Fruit fly (Drosophila melanogaster) whole organism, wandering third instar larva: ENCODE data around the gene Mpc1.

Experiments used
- Abd-B ChIP-seq: fragments of >200 bp; optimal IDR thresholded peaks from 2 replicates; lab custom pipeline; 2017; ENCODE audit warnings: missing biosample characterization, missing genetic modification characterization
- CG32264 ChIP-seq: fragments of 200-800 bp; sonication (Bioruptor generic); optimal IDR thresholded peaks from 2 replicates; lab custom pipeline; 2016; ENCODE audit warnings: missing biosample characterization, missing genetic modification characterization
- CG9705 ChIP-seq: fragments of 200-800 bp; sonication (Bioruptor generic); optimal IDR thresholded peaks from 2 replicates; lab custom pipeline; 2018; ENCODE audit warnings: missing biosample characterization, mild to moderate bottlenecking, missing genetic modification characterization
- CrebA ChIP-seq: fragments of 200-800 bp; sonication (Bioruptor generic); optimal IDR thresholded peaks from 2 replicates; lab custom pipeline; 2016; ENCODE audit warnings: missing biosample characterization, mild to moderate bottlenecking, missing genetic modification characterization, borderline replicate concordance
- Dfd ChIP-seq: fragments of >200 bp; optimal IDR thresholded peaks from 2 replicates; lab custom pipeline; 2017; ENCODE audit warnings: missing biosample characterization, missing genetic modification characterization
- Dif ChIP-seq: fragments of 200-275, 200-300 bp; sonication (Bioruptor generic); optimal IDR thresholded peaks from 2 replicates; lab custom pipeline; 2018; ENCODE audit warnings: missing biosample characterization, missing genetic modification characterization; ENCODE audit not compliant: partially characterized antibody
- GATAd ChIP-seq: sonication (Bioruptor generic); optimal IDR thresholded peaks from 2 replicates; lab custom pipeline; 2016; ENCODE audit warnings: missing biosample characterization, missing genetic modification characterization
- HLH106 ChIP-seq: fragments of 200-800 bp; optimal IDR thresholded peaks from 3 replicates; lab custom pipeline; 2019; ENCODE audit warnings: missing biosample characterization, mild to moderate bottlenecking, missing genetic modification characterization, moderate library complexity
- Hnf4 ChIP-seq: fragments of 200-800 bp; sonication (Bioruptor generic); optimal IDR thresholded peaks from 2 replicates; lab custom pipeline; 2016; ENCODE audit warnings: missing biosample characterization, mild to moderate bottlenecking, missing genetic modification characterization
- Hr78 ChIP-seq: fragments of >200 bp; optimal IDR thresholded peaks from 2 replicates; lab custom pipeline; 2017; ENCODE audit warnings: missing biosample characterization, missing genetic modification characterization
- Hr83 ChIP-seq: fragments of 200-300 bp; sonication (Bioruptor generic); optimal IDR thresholded peaks from 2 replicates; lab custom pipeline; 2016; ENCODE audit warnings: missing biosample characterization, mild to moderate bottlenecking, missing genetic modification characterization, moderate library complexity; ENCODE audit not compliant: poor library complexity, severe bottlenecking
- Jra ChIP-seq: sonication (Bioruptor generic); optimal IDR thresholded peaks from 2 replicates; lab custom pipeline; 2016; ENCODE audit warnings: missing biosample characterization, missing genetic modification characterization
- Mio ChIP-seq: sonication (Bioruptor generic); optimal IDR thresholded peaks from 2 replicates; lab custom pipeline; 2016; ENCODE audit warnings: missing biosample characterization, missing genetic modification characterization
- Myc ChIP-seq: fragments of >200 bp; optimal IDR thresholded peaks from 2 replicates; lab custom pipeline; 2017
- N ChIP-seq: fragments of >200 bp; optimal IDR thresholded peaks from 2 replicates; lab custom pipeline; 2018; ENCODE audit warnings: missing biosample characterization, missing external identifiers, missing genetic modification characterization
- OdsH ChIP-seq: fragments of 200-800 bp; sonication (Bioruptor generic); optimal IDR thresholded peaks from 2 replicates; lab custom pipeline; 2016; ENCODE audit warnings: missing biosample characterization, mild to moderate bottlenecking, missing genetic modification characterization
- Rel ChIP-seq, 2 experiments: fragments of 200-800 bp; sonication (Bioruptor generic) in 1 of 2; optimal IDR thresholded peaks; 2 replicates in 1 of 2; 3 replicates in 1 of 2; lab custom pipeline; 2016 to 2019; ENCODE audit warnings: mild to moderate bottlenecking in 2 of 2, missing biosample characterization in 2 of 2, missing genetic modification characterization in 2 of 2, moderate library complexity in 1 of 2
- Sp1 ChIP-seq: fragments of 200-800 bp; sonication (Bioruptor generic); optimal IDR thresholded peaks from 3 replicates; lab custom pipeline; 2019; ENCODE audit warnings: missing biosample characterization, mild to moderate bottlenecking, missing genetic modification characterization, moderate library complexity
- Vsx2 ChIP-seq: fragments of 200-300, 225-300 bp; sonication (Bioruptor generic); optimal IDR thresholded peaks from 2 replicates; lab custom pipeline; 2018; ENCODE audit warnings: missing biosample characterization, missing genetic modification characterization; ENCODE audit not compliant: partially characterized antibody
- br ChIP-seq: fragments of 200-800 bp; sonication (Bioruptor generic); optimal IDR thresholded peaks from 2 replicates; lab custom pipeline; 2016; ENCODE audit warnings: missing biosample characterization, missing genetic modification characterization
- brk ChIP-seq: fragments of 200-800 bp; sonication (Bioruptor generic); optimal IDR thresholded peaks from 2 replicates; lab custom pipeline; 2016; ENCODE audit warnings: missing biosample characterization, mild to moderate bottlenecking, missing genetic modification characterization
- dl ChIP-seq, 2 experiments: fragments of 175-275, 200-275 bp in 1 of 2; fragments of 200-275 bp in 1 of 2; sonication (Bioruptor generic); optimal IDR thresholded peaks; lab custom pipeline; 2018; ENCODE audit warnings: mild to moderate bottlenecking in 2 of 2, missing biosample characterization in 2 of 2, missing genetic modification characterization in 2 of 2, moderate library complexity in 2 of 2; ENCODE audit not compliant: partially characterized antibody in 2 of 2, insufficient read depth in 1 of 2
- dmrt93B ChIP-seq: fragments of 200-800 bp; sonication (Bioruptor generic); optimal IDR thresholded peaks from 2 replicates; lab custom pipeline; 2018; ENCODE audit warnings: missing biosample characterization, mild to moderate bottlenecking, missing genetic modification characterization
- dsf ChIP-seq: sonication (Bioruptor generic); optimal IDR thresholded peaks from 2 replicates; lab custom pipeline; 2016; ENCODE audit warnings: missing biosample characterization, missing genetic modification characterization, borderline replicate concordance
- ey ChIP-seq: fragments of 200-800 bp; sonication (Bioruptor generic); optimal IDR thresholded peaks from 2 replicates; lab custom pipeline; 2016; ENCODE audit warnings: missing biosample characterization, missing genetic modification characterization
- foxo ChIP-seq, 2 experiments: fragments of 200-800 bp; sonication (Bioruptor generic); optimal IDR thresholded peaks; 2 replicates in 1 of 2; 3 replicates in 1 of 2; lab custom pipeline; 2016 to 2017; ENCODE audit warnings: missing biosample characterization in 2 of 2, missing genetic modification characterization in 2 of 2
- fru ChIP-seq: fragments of 200-800 bp; sonication (Bioruptor generic); optimal IDR thresholded peaks from 3 replicates; lab custom pipeline; 2016; ENCODE audit warnings: missing biosample characterization, mild to moderate bottlenecking, missing genetic modification characterization
- h ChIP-seq: fragments of 200-800 bp; sonication (Bioruptor generic); optimal IDR thresholded peaks from 3 replicates; lab custom pipeline; 2016; ENCODE audit warnings: missing biosample characterization, mild to moderate bottlenecking, missing genetic modification characterization
- jim ChIP-seq: fragments of 175-275, 200-325 bp; sonication (Bioruptor generic); optimal IDR thresholded peaks from 2 replicates; lab custom pipeline; 2016; ENCODE audit warnings: missing biosample characterization, mild to moderate bottlenecking, missing genetic modification characterization
- lola ChIP-seq: fragments of >200 bp; optimal IDR thresholded peaks from 2 replicates; lab custom pipeline; 2017; ENCODE audit warnings: missing biosample characterization, missing genetic modification characterization
- pan ChIP-seq: fragments of >200 bp; optimal IDR thresholded peaks from 2 replicates; lab custom pipeline; 2017
- psq ChIP-seq: fragments of 200-800 bp; sonication (Bioruptor generic); optimal IDR thresholded peaks from 3 replicates; lab custom pipeline; 2017; ENCODE audit warnings: missing biosample characterization, mild to moderate bottlenecking, missing genetic modification characterization, moderate library complexity
- rgr ChIP-seq: fragments of 200-800 bp; sonication (Bioruptor generic); optimal IDR thresholded peaks from 3 replicates; lab custom pipeline; 2016; ENCODE audit warnings: missing biosample characterization, mild to moderate bottlenecking, missing genetic modification characterization
- sage ChIP-seq: fragments of 200-800 bp; sonication (Bioruptor generic); optimal IDR thresholded peaks from 2 replicates; lab custom pipeline; 2016; ENCODE audit warnings: missing biosample characterization, mild to moderate bottlenecking, missing genetic modification characterization
- sv ChIP-seq: fragments of 200-800 bp; sonication (Bioruptor generic); optimal IDR thresholded peaks from 3 replicates; lab custom pipeline; 2016; ENCODE audit warnings: missing biosample characterization, missing genetic modification characterization
- tai ChIP-seq: sonication (Bioruptor generic); optimal IDR thresholded peaks from 2 replicates; lab custom pipeline; 2016; ENCODE audit warnings: missing biosample characterization, missing genetic modification characterization
- usp ChIP-seq: fragments of >200 bp; optimal IDR thresholded peaks from 2 replicates; lab custom pipeline; 2017; ENCODE audit warnings: missing biosample characterization, missing genetic modification characterization
- woc ChIP-seq: sonication (Bioruptor generic); optimal IDR thresholded peaks from 2 replicates; lab custom pipeline; 2016; ENCODE audit warnings: missing biosample characterization, mild to moderate bottlenecking, missing genetic modification characterization

Gene Mpc1

DNA sequence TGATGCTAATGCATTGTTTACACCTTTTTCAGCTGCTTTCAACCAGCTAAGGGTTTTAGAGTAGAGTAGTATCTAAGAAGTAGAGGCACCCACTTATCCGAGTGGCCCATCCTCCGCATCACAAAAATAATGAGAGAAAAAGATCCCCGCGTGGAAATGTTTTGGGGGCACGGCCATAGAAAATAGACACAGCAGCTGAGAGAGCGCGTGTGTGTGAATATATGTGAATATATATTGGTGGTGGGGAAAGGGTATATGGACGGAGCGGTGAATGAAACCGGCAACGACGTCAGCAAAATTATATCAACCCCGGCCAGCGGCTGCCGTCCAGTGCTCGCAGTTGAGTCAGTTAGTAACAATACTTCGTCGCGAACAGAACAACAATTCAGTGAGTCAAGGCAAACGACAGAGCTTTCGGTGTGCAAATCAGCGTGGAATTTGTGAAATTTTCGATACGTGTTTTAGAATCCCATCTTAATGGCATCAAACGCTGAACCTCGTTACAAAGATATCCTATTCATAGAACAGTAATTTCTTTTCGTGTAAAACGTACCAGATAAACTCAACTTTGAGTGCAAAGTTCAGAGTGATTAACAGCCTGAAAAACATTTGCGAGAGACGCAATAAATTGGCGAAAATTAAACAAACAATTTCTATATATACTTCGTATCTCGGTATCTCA lies 13.7 kb downstream of the Mpc1 start, which contains the start of gene Xrp1:
Gene Xrp1, plus strand, starts transcription at position 375 of the 682 bp plus-strand sequence.
- no peak for TF ChIP-seq N
- TF ChIP-seq CrebA (GFP tag; lab: Kevin White, UChicago) = no peak
- TF ChIP-seq sv = no peak
- TF ChIP-seq Hr83 (GFP tag; lab: Kevin White, UChicago) = peak; percentile 22
- no peak for TF ChIP-seq Abd-B (GFP tag; lab: Kevin White, UChicago)
- peak; percentile 56 for TF ChIP-seq fru (GFP tag; lab: Kevin White, UChicago)
- TF ChIP-seq Hr78 (GFP tag; lab: Kevin White, UChicago) = no peak
- TF ChIP-seq sage (GFP tag; lab: Kevin White, UChicago) = no peak
- TF ChIP-seq dmrt93B (GFP tag; lab: Kevin White, UChicago) = no peak
- TF ChIP-seq brk (GFP tag; lab: Kevin White, UChicago) = no peak
- no peak for TF ChIP-seq psq (GFP tag; lab: Kevin White, UChicago)
- TF ChIP-seq woc (GFP tag; lab: Kevin White, UChicago) = no peak
- TF ChIP-seq HLH106 (tag; lab: Kevin White, UChicago) = no peak
- peak; percentile 22 for TF ChIP-seq Hnf4 (GFP tag; lab: Kevin White, UChicago)
- TF ChIP-seq br = peak; percentile 39
- no peak for TF ChIP-seq jim (GFP tag; lab: Kevin White, UChicago)
- TF ChIP-seq Myc (lab: Kevin White, UChicago) = no peak
- no peak for TF ChIP-seq CG9705 (GFP tag; lab: Kevin White, UChicago)
- TF ChIP-seq CG32264 (GFP tag; lab: Kevin White, UChicago) = no peak
- no peak for TF ChIP-seq usp (GFP tag; lab: Kevin White, UChicago)
- no peak for TF ChIP-seq lola (GFP tag; lab: Kevin White, UChicago)
- TF ChIP-seq GATAd (GFP tag; lab: Kevin White, UChicago) = no peak
- no peak for TF ChIP-seq Mio (GFP tag; lab: Kevin White, UChicago)
- TF ChIP-seq dl (GFP tag; optimal IDR thresholded peaks at IDR 0.05; lab: Kevin White, UChicago; ENCODE audit: insufficient read depth in 1 of 2, partially characterized antibody in 2 of 2) = no peak
- no peak for TF ChIP-seq pan (lab: Kevin White, UChicago)
- no peak for TF ChIP-seq Rel (GFP tag; optimal IDR thresholded peaks at IDR 0.05; lab: Kevin White, UChicago)
- TF ChIP-seq Rel (tag; optimal IDR thresholded peaks at IDR 0.05; lab: Kevin White, UChicago) = peak; percentile 76
- TF ChIP-seq rgr = peak; percentile 2
- TF ChIP-seq foxo (GFP tag; optimal IDR thresholded peaks at IDR 0.05; lab: Kevin White, UChicago) = peak in 1 of 2 experiments; percentile 31
- TF ChIP-seq ey (GFP tag; lab: Kevin White, UChicago) = peak; percentile 8
- no peak for TF ChIP-seq tai
- TF ChIP-seq dsf (GFP tag; lab: Kevin White, UChicago) = no peak
- TF ChIP-seq OdsH (GFP tag; lab: Kevin White, UChicago) = peak; percentile 19
- TF ChIP-seq Dfd (GFP tag; lab: Kevin White, UChicago) = no peak
- TF ChIP-seq h = no peak
- peak; percentile 28 for TF ChIP-seq Sp1 (GFP tag; lab: Kevin White, UChicago)
- TF ChIP-seq Jra = peak; percentile 48
- peak; percentile 7 for TF ChIP-seq Dif (GFP tag; lab: Kevin White, UChicago)
- TF ChIP-seq Vsx2 (GFP tag; lab: Kevin White, UChicago) = peak; percentile 22

DNA sequence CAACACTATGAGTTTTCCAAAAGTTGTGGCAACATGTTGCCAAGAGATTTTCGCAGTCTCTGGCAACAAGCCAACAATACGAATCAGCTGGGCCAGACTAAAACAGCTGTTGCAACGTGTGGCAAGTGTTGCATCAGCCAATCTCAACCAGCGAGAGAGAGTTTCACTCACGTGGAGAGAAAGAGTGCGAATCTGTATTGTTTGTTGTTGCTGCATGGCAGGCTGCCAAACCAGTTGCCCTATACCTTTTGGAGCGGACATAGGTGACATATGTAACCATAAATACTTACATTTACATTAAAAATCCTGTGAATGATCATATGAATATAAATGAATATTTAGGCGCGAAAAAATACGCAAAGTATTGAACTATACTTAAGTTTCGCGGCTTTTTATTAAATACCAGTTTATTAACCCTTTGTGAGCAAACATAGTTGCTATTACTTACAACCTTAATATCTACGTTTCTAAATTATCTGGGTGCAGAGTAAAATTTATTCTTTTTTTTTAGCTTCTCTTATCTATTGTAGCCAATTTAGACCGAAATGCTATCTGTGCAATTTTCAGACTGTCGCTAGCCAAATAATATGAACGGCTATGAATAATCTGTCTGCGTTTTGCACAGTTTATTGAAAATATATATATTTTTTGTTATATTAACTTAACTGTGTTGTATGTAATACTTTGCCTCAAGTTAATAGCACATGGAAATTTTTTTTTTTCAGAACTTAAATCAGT lies 14.4 kb downstream of the Mpc1 start:
- TF ChIP-seq h (peak; percentile 82), tai (no peak), dl (GFP tag; optimal IDR thresholded peaks at IDR 0.05; lab: Kevin White, UChicago; ENCODE audit: insufficient read depth in 1 of 2, partially characterized antibody in 2 of 2) (peak; percentile 24 to 46), brk (GFP tag; lab: Kevin White, UChicago) (peak; percentile 19), rgr (peak; percentile 50), CG9705 (GFP tag; lab: Kevin White, UChicago) (peak; percentile 24), Hr83 (GFP tag; lab: Kevin White, UChicago) (no peak), N (no peak), CG32264 (GFP tag; lab: Kevin White, UChicago) (peak; percentile 55), sv (no peak), Vsx2 (GFP tag; lab: Kevin White, UChicago) (no peak), jim (GFP tag; lab: Kevin White, UChicago) (no peak), woc (GFP tag; lab: Kevin White, UChicago) (peak; percentile 35), Mio (GFP tag; lab: Kevin White, UChicago) (no peak), foxo (GFP tag; optimal IDR thresholded peaks at IDR 0.05; lab: Kevin White, UChicago) (peak in 1 of 2 experiments; percentile 71), GATAd (GFP tag; lab: Kevin White, UChicago) (no peak), lola (GFP tag; lab: Kevin White, UChicago) (no peak), psq (GFP tag; lab: Kevin White, UChicago) (no peak), br (peak; percentile 24), OdsH (GFP tag; lab: Kevin White, UChicago) (peak; percentile 39), sage (GFP tag; lab: Kevin White, UChicago) (no peak), pan (lab: Kevin White, UChicago) (no peak), fru (GFP tag; lab: Kevin White, UChicago) (peak; percentile 21), Sp1 (GFP tag; lab: Kevin White, UChicago) (peak; percentile 40), Dfd (GFP tag; lab: Kevin White, UChicago) (no peak), HLH106 (tag; lab: Kevin White, UChicago) (peak; percentile 65), usp (GFP tag; lab: Kevin White, UChicago) (no peak), Myc (lab: Kevin White, UChicago) (no peak), Rel (GFP tag; optimal IDR thresholded peaks at IDR 0.05; lab: Kevin White, UChicago) (no peak), Rel (tag; optimal IDR thresholded peaks at IDR 0.05; lab: Kevin White, UChicago) (no peak), Hnf4 (GFP tag; lab: Kevin White, UChicago) (peak; percentile 42), dsf (GFP tag; lab: Kevin White, UChicago) (no peak), ey (GFP tag; lab: Kevin White, UChicago) (peak; percentile 40), Dif (GFP tag; lab: Kevin White, UChicago) (peak; percentile 66), dmrt93B (GFP tag; lab: Kevin White, UChicago) (no peak), Hr78 (GFP tag; lab: Kevin White, UChicago) (no peak)
